Worm (Caenorhabditis elegans): ENCODE results near the gene F54H5.14.

The F54H5.14 gene

ce11 chrII:6587264-6587870 lies 37.8 kb downstream of the F54H5.14 start, which contains the start of gene C56C10.7:
Gene C56C10.7, minus strand, starts transcription at chrII:6587575.
- TF ChIP-seq lsy-12 (tag; optimal IDR thresholded peaks at IDR 0.05), result no peak
- peak; percentile 16 for TF ChIP-seq elt-2 (tag; optimal IDR thresholded peaks at IDR 0.05)
- TF ChIP-seq nhr-77 (tag; optimal IDR thresholded peaks at IDR 0.05), result peak; percentile 58
- no peak for TF ChIP-seq nhr-11 (tag; optimal IDR thresholded peaks at IDR 0.05)
- no peak for TF ChIP-seq ZK546.5 (tag; optimal IDR thresholded peaks at IDR 0.05)
- no peak for TF ChIP-seq unc-39 (tag; optimal IDR thresholded peaks at IDR 0.05)
- TF ChIP-seq unc-62 (GFP tag; optimal IDR thresholded peaks at IDR 0.05), result no peak
- no peak for TF ChIP-seq ceh-82 (tag; optimal IDR thresholded peaks at IDR 0.05)
- peak; percentile 26 for TF ChIP-seq nhr-25 (tag; optimal IDR thresholded peaks at IDR 0.05)
- no peak for TF ChIP-seq nhr-76 (tag; optimal IDR thresholded peaks at IDR 0.05)

- no peak for TF ChIP-seq nhr-76 (tag; optimal IDR thresholded peaks at IDR 0.05)
- TF ChIP-seq ztf-4 (tag; optimal IDR thresholded peaks at IDR 0.05), result no peak
- no peak for TF ChIP-seq ZK546.5 (tag; optimal IDR thresholded peaks at IDR 0.05)
- TF ChIP-seq unc-62 (GFP tag; optimal IDR thresholded peaks at IDR 0.05), result no peak
- TF ChIP-seq eor-1 (tag; optimal IDR thresholded peaks at IDR 0.05), result no peak
- no peak for TF ChIP-seq fkh-2 (tag; optimal IDR thresholded peaks at IDR 0.05)
- TF ChIP-seq fos-1 (tag; optimal IDR thresholded peaks at IDR 0.05), result no peak
Observed at ce11 chrII:6582758-6583157, 42.4 kb downstream of the F54H5.14 start, which contains the start of gene C56C10.4. Gene C56C10.4, plus strand, starts transcription at chrII:6583058.

DNA sequence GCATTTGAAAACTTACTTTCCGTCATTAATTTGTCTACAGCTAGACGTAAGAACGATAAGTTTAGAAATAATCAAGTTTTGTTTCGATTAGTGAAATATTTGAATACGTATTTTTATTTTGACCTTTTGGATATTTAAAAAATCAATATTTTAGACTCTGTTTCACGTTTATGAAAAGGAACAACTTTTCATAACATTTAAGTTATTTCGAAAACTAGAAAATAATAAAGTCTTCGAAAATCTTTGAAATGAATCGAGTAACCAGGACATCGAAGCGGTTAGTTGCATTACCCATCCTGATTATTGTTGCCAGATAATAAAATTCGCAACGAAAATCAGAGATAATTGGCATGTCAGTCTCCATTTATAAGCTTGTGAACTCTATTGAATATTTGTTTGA lies 44.0 kb downstream of the F54H5.14 start, which contains the start of gene C56C10.6:
Gene C56C10.6, minus strand, starts transcription at position 101 of the 400 bp plus-strand sequence.
- TF ChIP-seq jun-1 (tag; optimal IDR thresholded peaks at IDR 0.05), result no peak
- no peak for TF ChIP-seq daf-12 (tag; optimal IDR thresholded peaks at IDR 0.05)

ce11 chrII:6578378-6578777 lies 46.8 kb downstream of the F54H5.14 start, which contains the start of gene sra-31:
Gene sra-31, minus strand, starts transcription at chrII:6578478.
- TF ChIP-seq lsy-12 (tag; optimal IDR thresholded peaks at IDR 0.05), result no peak
- TF ChIP-seq ztf-4 (tag; optimal IDR thresholded peaks at IDR 0.05), result no peak
- no peak for TF ChIP-seq pqm-1 (tag; optimal IDR thresholded peaks at IDR 0.05)
- no peak for TF ChIP-seq jun-1 (tag; optimal IDR thresholded peaks at IDR 0.05)

ce11 chrII:6575647-6576046 lies 49.6 kb downstream of the F54H5.14 start, which contains the start of gene sra-29:
Gene sra-29, minus strand, starts transcription at chrII:6575747.
- TF ChIP-seq unc-39 (tag; optimal IDR thresholded peaks at IDR 0.05) (no peak), ztf-11 (tag; optimal IDR thresholded peaks at IDR 0.05) (no peak), nhr-77 (tag; optimal IDR thresholded peaks at IDR 0.05) (no peak), nfya-1 (tag; optimal IDR thresholded peaks at IDR 0.05; ENCODE audit: insufficient read depth) (no peak), nhr-67 (tag; optimal IDR thresholded peaks at IDR 0.05) (no peak), pha-4 (tag; optimal IDR thresholded peaks at IDR 0.05) (no peak), nhr-28 (tag; optimal IDR thresholded peaks at IDR 0.05) (no peak), nhr-23 (tag; optimal IDR thresholded peaks at IDR 0.05) (no peak), zag-1 (tag; optimal IDR thresholded peaks at IDR 0.05) (no peak), tbx-2 (tag; optimal IDR thresholded peaks at IDR 0.05) (no peak), nhr-25 (tag; optimal IDR thresholded peaks at IDR 0.05) (no peak), nhr-11 (tag; optimal IDR thresholded peaks at IDR 0.05) (no peak), egl-27 (tag; optimal IDR thresholded peaks at IDR 0.05) (no peak)

ce11 chrII:6573677-6574076 lies 51.5 kb downstream of the F54H5.14 start, which contains the start of gene sra-28:
Gene sra-28, minus strand, starts transcription at chrII:6573777.
- TF ChIP-seq unc-39 (tag; optimal IDR thresholded peaks at IDR 0.05), result no peak
- TF ChIP-seq nfya-1 (tag; optimal IDR thresholded peaks at IDR 0.05; ENCODE audit: insufficient read depth), result no peak
- TF ChIP-seq pqm-1 (tag; optimal IDR thresholded peaks at IDR 0.05), result no peak
- TF ChIP-seq eor-1 (tag; optimal IDR thresholded peaks at IDR 0.05), result no peak

All from whole organism, L3 larva.